Worm (Caenorhabditis elegans): ENCODE measurements around the gene sid-2.

DNA sequence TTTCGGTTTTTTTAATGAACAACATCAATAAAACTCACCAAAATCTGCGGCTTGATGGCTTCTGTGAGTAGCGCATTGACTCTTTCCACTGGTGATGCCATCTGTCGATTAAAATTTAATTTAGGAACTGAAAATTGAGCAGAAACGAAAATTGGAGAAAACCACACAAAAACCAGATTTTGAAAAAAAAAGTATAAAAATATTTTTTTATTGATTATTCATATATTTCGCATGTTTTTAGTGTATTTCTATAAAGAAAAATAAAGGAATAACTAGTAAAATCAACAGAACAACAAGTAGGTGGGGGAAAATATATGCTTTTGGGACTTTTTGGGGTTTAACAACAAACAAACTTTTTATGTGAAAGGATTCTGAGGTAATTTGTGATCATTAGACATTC is 37.0 kb upstream of the sid-2 start, which contains the start of gene T12D8.10:
- TF ChIP-seq nhr-28 (tag; optimal IDR thresholded peaks at IDR 0.05), result no peak
- no peak for TF ChIP-seq unc-62 (GFP tag; optimal IDR thresholded peaks at IDR 0.05)
- TF ChIP-seq ces-1 (GFP tag; optimal IDR thresholded peaks at IDR 0.05), result no peak
- no peak for TF ChIP-seq ham-2 (GFP tag; optimal IDR thresholded peaks at IDR 0.05)
- TF ChIP-seq ceh-83 (GFP tag; optimal IDR thresholded peaks at IDR 0.05), result no peak
- TF ChIP-seq pha-4 (tag; optimal IDR thresholded peaks at IDR 0.05), result no peak
- no peak for TF ChIP-seq flh-1 (GFP tag; optimal IDR thresholded peaks at IDR 0.05)
- no peak for TF ChIP-seq ztf-11 (tag; optimal IDR thresholded peaks at IDR 0.05)
- no peak for TF ChIP-seq drap-1 (GFP tag; optimal IDR thresholded peaks at IDR 0.05)
- no peak for TF ChIP-seq nhr-76 (tag; optimal IDR thresholded peaks at IDR 0.05)
- no peak for TF ChIP-seq lin-13 (tag; optimal IDR thresholded peaks at IDR 0.05)
- TF ChIP-seq sptf-1 (tag; optimal IDR thresholded peaks at IDR 0.05), result no peak
- no peak for TF ChIP-seq elt-3 (tag; optimal IDR thresholded peaks at IDR 0.05)
- TF ChIP-seq snpc-4 (tag; optimal IDR thresholded peaks at IDR 0.05), result no peak

All from whole organism, mixed stage, embryonic.